Fruit fly (Drosophila melanogaster) whole organism, prepupa: ENCODE data around the gene Vav.

Source experiments
- CG10631 ChIP-seq: fragments of 200-800 bp; sonication (Bioruptor generic); optimal IDR thresholded peaks from 2 replicates; lab custom pipeline; 2016; ENCODE audit warnings: missing biosample characterization, missing genetic modification characterization
- CG11762 ChIP-seq: fragments of 200-800 bp; sonication (Bioruptor generic); optimal IDR thresholded peaks from 3 replicates; lab custom pipeline; 2016; ENCODE audit warnings: missing biosample characterization, missing genetic modification characterization; ENCODE audit not compliant: insufficient read depth
- CG11902 ChIP-seq: fragments of 200-800 bp; sonication (Bioruptor generic); optimal IDR thresholded peaks from 3 replicates; lab custom pipeline; 2016; ENCODE audit warnings: missing biosample characterization, missing genetic modification characterization
- CG1621 ChIP-seq: fragments of 200-800 bp; sonication (Bioruptor generic); optimal IDR thresholded peaks from 3 replicates; lab custom pipeline; 2018; ENCODE audit warnings: missing biosample characterization, mild to moderate bottlenecking, missing genetic modification characterization
- CG3032 ChIP-seq: fragments of 200-800 bp; optimal IDR thresholded peaks from 2 replicates; lab custom pipeline; 2019; ENCODE audit warnings: missing biosample characterization, mild to moderate bottlenecking, missing genetic modification characterization, moderate library complexity
- CG32006 ChIP-seq: fragments of 200-800 bp; sonication (Bioruptor generic); optimal IDR thresholded peaks from 3 replicates; lab custom pipeline; 2017; ENCODE audit warnings: missing biosample characterization, mild to moderate bottlenecking, missing genetic modification characterization
- CG34406 ChIP-seq: fragments of 200-800 bp; sonication (Bioruptor generic); optimal IDR thresholded peaks from 3 replicates; lab custom pipeline; 2016; ENCODE audit warnings: missing biosample characterization, missing genetic modification characterization
- CG4318 ChIP-seq: fragments of 200-800 bp; sonication (Bioruptor generic); optimal IDR thresholded peaks from 3 replicates; lab custom pipeline; 2017; ENCODE audit warnings: missing biosample characterization, mild to moderate bottlenecking, missing genetic modification characterization
- CG6163 ChIP-seq: fragments of 200-800 bp; sonication (Bioruptor generic); IDR thresholded peaks from 3 replicates; pipeline ENCODE4 v1.3.6; 2022; ENCODE audit warnings: missing biosample characterization, missing genetic modification characterization
- CG6276 ChIP-seq: fragments of 200-800 bp; sonication (Bioruptor generic); optimal IDR thresholded peaks from 2 replicates; lab custom pipeline; 2017; ENCODE audit warnings: missing biosample characterization, mild to moderate bottlenecking, missing genetic modification characterization
- CG6792 ChIP-seq: fragments of 200-800 bp; sonication (Bioruptor generic); optimal IDR thresholded peaks from 3 replicates; lab custom pipeline; 2016; ENCODE audit warnings: missing biosample characterization, missing genetic modification characterization
- CG6854 ChIP-seq: fragments of 200-800 bp; sonication (Bioruptor generic); optimal IDR thresholded peaks from 2 replicates; lab custom pipeline; 2017; ENCODE audit warnings: missing biosample characterization, mild to moderate bottlenecking, missing genetic modification characterization
- CG8319 ChIP-seq: fragments of 200-800 bp; sonication (Bioruptor generic); optimal IDR thresholded peaks from 3 replicates; lab custom pipeline; 2016; ENCODE audit warnings: missing biosample characterization, missing genetic modification characterization
- CG8632 ChIP-seq: fragments of 200-800 bp; sonication (Bioruptor generic); optimal IDR thresholded peaks from 3 replicates; lab custom pipeline; 2016; ENCODE audit warnings: missing biosample characterization, missing genetic modification characterization
- CG9139 ChIP-seq: fragments of 200-800 bp; sonication (Bioruptor generic); optimal IDR thresholded peaks from 3 replicates; lab custom pipeline; 2017; ENCODE audit warnings: missing biosample characterization, mild to moderate bottlenecking, missing genetic modification characterization
- Eip75B ChIP-seq: fragments of 200-800 bp; sonication (Bioruptor generic); optimal IDR thresholded peaks from 3 replicates; lab custom pipeline; 2016; ENCODE audit warnings: missing biosample characterization, missing genetic modification characterization
- Ets21C ChIP-seq: fragments of 200-800 bp; sonication (Bioruptor generic); optimal IDR thresholded peaks from 3 replicates; lab custom pipeline; 2016; ENCODE audit warnings: missing biosample characterization, missing genetic modification characterization
- Ets96B ChIP-seq: fragments of 200-800 bp; optimal IDR thresholded peaks from 2 replicates; lab custom pipeline; 2019; ENCODE audit warnings: missing biosample characterization, mild to moderate bottlenecking, missing genetic modification characterization, moderate library complexity
- Gug ChIP-seq: fragments of 200-800 bp; sonication (Bioruptor generic); IDR thresholded peaks from 2 replicates; pipeline ENCODE4 v1.3.6; 2022; ENCODE audit warnings: missing biosample characterization, missing genetic modification characterization
- Hr38 ChIP-seq: sonication (Bioruptor generic); optimal IDR thresholded peaks from 2 replicates; lab custom pipeline; 2016; ENCODE audit warnings: missing biosample characterization, missing genetic modification characterization
- Hr39 ChIP-seq: fragments of 200-800 bp; sonication (Bioruptor generic); optimal IDR thresholded peaks from 2 replicates; lab custom pipeline; 2016; ENCODE audit warnings: missing biosample characterization, missing genetic modification characterization
- Hr4 ChIP-seq: fragments of 200-800 bp; sonication (Bioruptor generic); optimal IDR thresholded peaks from 3 replicates; lab custom pipeline; 2016; ENCODE audit warnings: missing biosample characterization, missing genetic modification characterization
- Lpt ChIP-seq: fragments of 200-800 bp; sonication (Bioruptor generic); optimal IDR thresholded peaks from 3 replicates; lab custom pipeline; 2016; ENCODE audit warnings: missing biosample characterization, missing genetic modification characterization
- Met ChIP-seq: fragments of 200-800 bp; sonication (Bioruptor generic); optimal IDR thresholded peaks from 3 replicates; lab custom pipeline; 2016; ENCODE audit warnings: missing biosample characterization, missing genetic modification characterization
- OdsH ChIP-seq: fragments of 200-800 bp; sonication (Bioruptor generic); optimal IDR thresholded peaks from 3 replicates; lab custom pipeline; 2016; ENCODE audit warnings: missing biosample characterization, missing genetic modification characterization
- Sox102F ChIP-seq: fragments of 200-800 bp; sonication (Bioruptor generic); optimal IDR thresholded peaks from 2 replicates; lab custom pipeline; 2016; ENCODE audit warnings: missing biosample characterization, mild to moderate bottlenecking, missing genetic modification characterization
- Sox14 ChIP-seq: fragments of 200-800 bp; sonication (Bioruptor generic); optimal IDR thresholded peaks from 3 replicates; lab custom pipeline; 2016; ENCODE audit warnings: missing biosample characterization, missing genetic modification characterization
- Sox15 ChIP-seq: fragments of 200-800 bp; sonication (Bioruptor generic); optimal IDR thresholded peaks from 3 replicates; lab custom pipeline; 2016; ENCODE audit warnings: missing biosample characterization, missing genetic modification characterization
- acj6 ChIP-seq: fragments of 200-800 bp; sonication (Bioruptor generic); optimal IDR thresholded peaks from 3 replicates; lab custom pipeline; 2016; ENCODE audit warnings: missing biosample characterization, missing genetic modification characterization
- cyc ChIP-seq: fragments of 200-800 bp; sonication (Bioruptor generic); optimal IDR thresholded peaks from 3 replicates; lab custom pipeline; 2016; ENCODE audit warnings: missing biosample characterization, missing genetic modification characterization
- dsx ChIP-seq: fragments of 200-800 bp; optimal IDR thresholded peaks from 3 replicates; lab custom pipeline; 2019; ENCODE audit warnings: missing biosample characterization, mild to moderate bottlenecking, missing genetic modification characterization, moderate library complexity; ENCODE audit not compliant: poor library complexity, severe bottlenecking
- fd85E ChIP-seq: fragments of 200-800 bp; sonication (Bioruptor generic); optimal IDR thresholded peaks from 3 replicates; lab custom pipeline; 2016; ENCODE audit warnings: missing biosample characterization, missing genetic modification characterization
- fkh ChIP-seq: fragments of 200-800 bp; sonication (Bioruptor generic); optimal IDR thresholded peaks from 3 replicates; lab custom pipeline; 2017; ENCODE audit warnings: missing biosample characterization, mild to moderate bottlenecking, missing genetic modification characterization, moderate library complexity
- pdm3 ChIP-seq: fragments of 200-800 bp; sonication (Bioruptor generic); optimal IDR thresholded peaks from 3 replicates; lab custom pipeline; 2016; ENCODE audit warnings: missing biosample characterization, missing genetic modification characterization
- salr ChIP-seq, 2 experiments: fragments of 200-800 bp; sonication (Bioruptor generic); optimal IDR thresholded peaks; 3 replicates each; lab custom pipeline; 2016 to 2018; ENCODE audit warnings: missing biosample characterization in 2 of 2, missing genetic modification characterization in 2 of 2, mild to moderate bottlenecking in 1 of 2
- spab ChIP-seq: fragments of 200-800 bp; sonication (Bioruptor generic); optimal IDR thresholded peaks from 2 replicates; lab custom pipeline; 2017; ENCODE audit warnings: missing biosample characterization, mild to moderate bottlenecking, missing genetic modification characterization, missing genetic modification reagents
- ss ChIP-seq, 2 experiments: fragments of 200-800 bp; sonication (Bioruptor generic); optimal IDR thresholded peaks; 2 replicates in 1 of 2; 3 replicates in 1 of 2; lab custom pipeline; 2017 to 2018; ENCODE audit warnings: mild to moderate bottlenecking in 2 of 2, missing biosample characterization in 2 of 2, missing genetic modification characterization in 2 of 2, moderate library complexity in 1 of 2
- svp ChIP-seq: fragments of 200-800 bp; sonication (Bioruptor generic); peaks from one replicate; lab custom pipeline; 2016; ENCODE audit warnings: missing biosample characterization, missing genetic modification characterization
- topi ChIP-seq: fragments of 200-800 bp; sonication (Bioruptor generic); optimal IDR thresholded peaks from 3 replicates; lab custom pipeline; 2016; ENCODE audit warnings: missing biosample characterization, missing genetic modification characterization
- vri ChIP-seq: fragments of 200-800 bp; sonication (Bioruptor generic); optimal IDR thresholded peaks from 3 replicates; lab custom pipeline; 2016; ENCODE audit warnings: missing biosample characterization, mild to moderate bottlenecking, missing genetic modification characterization

Gene Vav

DNA sequence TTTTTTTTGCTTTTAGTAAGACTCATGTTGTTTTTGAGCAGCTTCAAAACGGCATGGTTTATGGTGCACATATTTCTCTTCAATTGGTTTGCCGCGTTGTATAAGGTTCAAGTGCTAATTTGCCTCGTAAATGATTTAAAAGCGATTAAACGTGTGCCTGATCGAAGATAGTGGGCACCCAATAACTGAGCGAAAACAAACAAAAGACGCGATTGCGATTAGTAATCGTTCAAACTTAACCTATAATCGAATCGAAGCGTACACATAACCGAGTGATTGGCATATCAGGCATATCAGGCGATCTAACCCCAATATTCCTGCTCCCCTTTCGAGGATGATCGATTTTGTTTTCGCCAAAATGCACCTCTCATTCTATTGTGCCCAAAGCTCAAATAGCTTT lies 32.4 kb downstream of the Vav start:
- TF ChIP-seq svp (GFP tag; lab: Kevin White, UChicago) (peak; percentile 43), vri (GFP tag; lab: Kevin White, UChicago) (peak; percentile 78), CG6854 (no peak), dsx (GFP tag; lab: Kevin White, UChicago) (no peak), pdm3 (GFP tag; lab: Kevin White, UChicago) (no peak), CG10631 (no peak)

DNA sequence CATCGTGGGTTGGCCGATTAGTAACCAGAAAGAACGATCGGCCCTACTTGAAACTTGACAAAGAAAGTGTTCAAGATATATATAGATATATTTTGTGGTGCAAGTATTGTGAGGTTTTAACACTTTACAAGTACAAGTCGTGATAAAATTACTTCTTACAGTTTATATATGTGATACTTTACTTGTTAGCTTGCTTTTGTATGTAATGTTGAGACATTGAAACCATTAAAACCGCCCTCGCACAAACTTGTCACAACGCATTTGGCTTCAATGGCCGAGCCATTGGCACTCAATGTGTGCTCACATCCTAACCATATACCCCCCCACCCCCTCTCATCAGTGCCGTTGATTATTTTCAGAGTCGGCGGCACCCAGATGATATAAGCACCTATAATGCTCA lies 33.3 kb downstream of the Vav start:
- TF ChIP-seq fd85E (GFP tag; lab: Kevin White, UChicago), result no peak
- TF ChIP-seq CG3032 (tag; lab: Kevin White, UChicago), result no peak
- TF ChIP-seq CG11902 (GFP tag; lab: Kevin White, UChicago), result no peak
- TF ChIP-seq CG1621 (tag; lab: Kevin White, UChicago), result no peak
- TF ChIP-seq CG11762 (GFP tag; lab: Kevin White, UChicago), result no peak
- TF ChIP-seq Sox14, result no peak
- TF ChIP-seq dsx (GFP tag; lab: Kevin White, UChicago), result no peak

DNA sequence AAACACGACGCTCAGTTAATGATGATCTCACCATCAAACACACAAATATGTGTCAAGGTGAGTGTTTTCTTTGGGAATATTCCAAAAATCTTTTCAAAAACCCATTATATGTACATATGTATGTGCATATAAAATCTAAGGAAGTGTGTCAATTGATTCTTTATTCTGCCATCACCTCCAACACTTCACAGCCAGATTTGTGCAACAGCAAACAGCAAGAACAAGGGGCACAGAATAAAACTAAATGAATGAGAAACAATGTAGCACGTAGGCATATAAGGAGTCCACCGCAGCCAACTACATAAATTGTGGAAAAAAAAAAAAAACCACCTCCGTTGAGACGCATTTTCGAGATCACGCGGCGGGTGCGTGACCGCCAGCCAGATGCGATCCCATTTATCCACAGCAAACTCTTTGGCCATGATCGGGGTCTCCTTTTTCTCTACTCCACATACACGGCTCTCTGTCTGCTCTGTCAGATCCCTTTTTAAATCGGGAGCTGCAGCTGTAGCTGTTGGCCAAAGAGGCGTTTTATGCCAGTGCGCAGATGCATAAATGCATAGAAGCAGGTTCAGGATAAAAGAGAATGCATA lies 34.3 kb downstream of the Vav start:
- TF ChIP-seq pdm3 (GFP tag; lab: Kevin White, UChicago) (no peak), CG8319 (GFP tag; lab: Kevin White, UChicago) (peak; percentile 98), ss (GFP tag; optimal IDR thresholded peaks at IDR 0.05; lab: Kevin White, UChicago) (peak; percentile 23 to 50), dsx (GFP tag; lab: Kevin White, UChicago) (peak; percentile 94)

DNA sequence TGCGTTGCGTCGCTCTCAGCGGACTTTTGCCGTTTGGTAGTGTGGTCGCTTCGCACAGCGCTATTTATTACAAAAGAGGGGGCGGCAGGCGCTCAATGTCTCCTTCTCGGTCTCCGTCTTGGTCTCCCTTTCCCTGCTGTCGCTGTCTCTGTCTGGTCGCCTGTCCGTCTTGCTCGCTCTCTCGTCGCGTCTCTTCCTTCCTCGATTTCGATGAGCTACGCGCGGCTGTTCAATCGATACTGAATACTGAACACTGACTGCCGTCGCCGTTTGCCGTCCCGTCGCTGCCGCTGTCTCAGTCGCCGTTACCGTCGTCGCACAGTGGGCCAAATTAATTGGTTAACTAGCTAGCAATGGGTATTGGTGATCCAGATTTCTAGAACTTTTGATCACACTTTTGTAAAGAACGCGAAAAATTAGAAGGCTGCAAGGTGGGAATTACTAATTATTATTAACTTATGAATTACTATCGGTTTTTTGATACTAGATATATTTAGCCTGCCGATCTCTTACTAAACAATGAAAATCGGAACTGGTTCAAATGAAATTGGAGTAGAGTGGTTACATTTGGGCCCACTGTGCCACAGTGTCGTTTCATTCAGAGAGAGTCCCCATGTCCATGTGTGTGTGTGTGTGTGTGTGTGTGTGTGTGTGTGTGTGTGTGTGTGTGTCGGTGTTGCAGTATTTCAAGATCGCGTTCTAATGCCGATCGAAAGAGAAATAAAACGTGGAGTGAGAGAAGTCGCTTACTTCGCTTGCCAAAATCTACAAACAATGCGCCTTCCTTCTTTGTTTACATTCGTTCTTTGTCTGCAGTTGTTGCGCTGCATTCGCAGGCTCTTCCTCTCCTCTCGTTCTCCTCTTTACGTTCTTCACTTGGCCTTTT lies 36.5 kb downstream of the Vav start, which contains the start of gene CG8034:
TSS of gene CG8034 (minus strand) at position 264 of the 886 bp plus-strand sequence.
- TF ChIP-seq Hr38, result no peak
- peak; percentile 97 for TF ChIP-seq CG11762 (GFP tag; lab: Kevin White, UChicago)
- peak; percentile 95 for TF ChIP-seq vri (GFP tag; lab: Kevin White, UChicago)
- peak; percentile 99 for TF ChIP-seq OdsH
- TF ChIP-seq Sox102F (GFP tag; lab: Kevin White, UChicago), result peak; percentile 98
- TF ChIP-seq topi (GFP tag; lab: Kevin White, UChicago), result peak; percentile 99
- peak; percentile 95 for TF ChIP-seq CG1621 (tag; lab: Kevin White, UChicago)
- peak; percentile 97 for TF ChIP-seq CG34406
- TF ChIP-seq CG8632 (GFP tag; lab: Kevin White, UChicago), result peak; percentile 98
- TF ChIP-seq Sox15 (GFP tag; lab: Kevin White, UChicago), result peak; percentile 97
- TF ChIP-seq CG8319 (GFP tag; lab: Kevin White, UChicago), result peak; percentile 97
- peak; percentile 97 for TF ChIP-seq spab (GFP tag; lab: Kevin White, UChicago)
- TF ChIP-seq Eip75B, result peak; percentile 99
- peak; percentile 96 for TF ChIP-seq CG6854
- TF ChIP-seq Hr39 (GFP tag; lab: Kevin White, UChicago), result peak; percentile 97
- TF ChIP-seq CG6792 (GFP tag; lab: Kevin White, UChicago), result peak; percentile 98
- TF ChIP-seq Ets21C, result peak; percentile 96
- TF ChIP-seq cyc, result peak; percentile 97
- TF ChIP-seq Gug (GFP tag; lab: Robert Waterston, UW), result peak; percentile 95
- peak; percentile 96 to 98 for TF ChIP-seq ss (GFP tag; optimal IDR thresholded peaks at IDR 0.05; lab: Kevin White, UChicago)
- TF ChIP-seq salr (GFP tag; optimal IDR thresholded peaks at IDR 0.05; lab: Kevin White, UChicago), result peak; percentile 94 to 98
- TF ChIP-seq acj6 (GFP tag; lab: Kevin White, UChicago), result peak; percentile 98
- TF ChIP-seq Hr4 (GFP tag; lab: Kevin White, UChicago), result peak; percentile 98
- peak; percentile 98 for TF ChIP-seq CG6276 (GFP tag; lab: Kevin White, UChicago)
- peak; percentile 95 for TF ChIP-seq dsx (GFP tag; lab: Kevin White, UChicago)
- TF ChIP-seq CG6163 (GFP tag; lab: Robert Waterston, UW), result peak; percentile 97
- TF ChIP-seq svp (GFP tag; lab: Kevin White, UChicago), result peak; percentile 99
- TF ChIP-seq CG4318 (GFP tag; lab: Kevin White, UChicago), result peak; percentile 98
- peak; percentile 97 for TF ChIP-seq CG11902 (GFP tag; lab: Kevin White, UChicago)
- peak; percentile 97 for TF ChIP-seq Ets96B
- peak; percentile 98 for TF ChIP-seq Sox14
- TF ChIP-seq pdm3 (GFP tag; lab: Kevin White, UChicago), result peak; percentile 98
- peak; percentile 99 for TF ChIP-seq CG32006
- peak; percentile 84 for TF ChIP-seq fkh (GFP tag; lab: Kevin White, UChicago)
- TF ChIP-seq Lpt (GFP tag; lab: Kevin White, UChicago), result peak; percentile 98
- peak; percentile 95 for TF ChIP-seq CG9139 (GFP tag; lab: Kevin White, UChicago)
- peak; percentile 99 for TF ChIP-seq Met (GFP tag; lab: Kevin White, UChicago)
